Fruit fly (Drosophila melanogaster): ENCODE data around the gene et.

DNA sequence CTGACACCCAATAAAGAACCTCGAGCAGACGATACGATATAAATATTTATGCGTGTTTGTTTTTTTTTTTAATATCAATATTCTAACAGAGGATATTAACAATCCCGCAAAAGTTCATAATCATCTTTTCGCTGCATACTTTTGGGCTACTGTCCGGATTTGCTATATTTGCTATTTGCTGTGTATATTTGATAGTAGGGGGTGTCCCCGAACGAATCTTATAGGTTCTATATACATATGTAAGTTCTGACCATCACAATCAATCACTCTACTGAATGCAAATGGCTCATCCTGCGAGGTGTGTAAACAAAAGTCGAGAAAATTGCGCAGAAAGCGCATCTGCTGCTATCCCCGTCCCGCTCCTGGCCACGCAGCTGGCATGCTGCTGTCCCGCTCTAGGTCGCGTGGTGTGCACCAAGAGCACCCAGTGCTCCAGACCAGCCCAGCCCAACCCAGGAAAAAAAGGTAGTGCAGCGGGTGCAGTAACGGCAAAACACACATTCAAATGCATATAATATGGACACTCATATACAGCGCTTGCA lies 34.9 kb downstream of the et start:
- no peak for TF ChIP-seq CG8478 (optimal IDR thresholded peaks at IDR 0.05)
- no peak for TF ChIP-seq CTCF (optimal IDR thresholded peaks at IDR 0.05)

Measured in S2 (cell line).